Worm (Caenorhabditis elegans) whole organism, mixed stage, embryonic: Measurements from ENCODE around the gene F14E5.8.

ENCODE experiments used
- M03D4.4 ChIP-seq: sonication (generic microtip); optimal IDR thresholded peaks from 2 replicates; lab custom pipeline; 2017; ENCODE audit warnings: mild to moderate bottlenecking, missing genetic modification characterization, missing compliant biosample characterization
- bed-3 ChIP-seq: fragments of 200-800 bp; sonication (Bioruptor generic); optimal IDR thresholded peaks from 3 replicates; lab custom pipeline; 2018; ENCODE audit warnings: mild to moderate bottlenecking, missing genetic modification characterization, moderate library complexity, missing compliant biosample characterization
- blmp-1 ChIP-seq: fragments of 150-350 bp; optimal IDR thresholded peaks from 2 replicates; lab custom pipeline; 2014; ENCODE audit warnings: missing biosample characterization, missing genetic modification characterization
- ceh-39 ChIP-seq: fragments of 150-350 bp; optimal IDR thresholded peaks from 2 replicates; lab custom pipeline; 2014; ENCODE audit warnings: missing biosample characterization, missing genetic modification characterization
- ceh-43 ChIP-seq: fragments of 200-800 bp; sonication (Bioruptor generic); optimal IDR thresholded peaks from 2 replicates; lab custom pipeline; 2018; ENCODE audit warnings: mild to moderate bottlenecking, missing genetic modification characterization, moderate library complexity, missing compliant biosample characterization
- ceh-83 ChIP-seq: fragments of 200-800 bp; sonication (Bioruptor generic); optimal IDR thresholded peaks from 2 replicates; lab custom pipeline; 2018; ENCODE audit warnings: mild to moderate bottlenecking, missing genetic modification characterization, missing compliant biosample characterization
- ces-1 ChIP-seq: fragments of 150-350 bp; optimal IDR thresholded peaks from 2 replicates; lab custom pipeline; 2014; ENCODE audit warnings: missing biosample characterization, missing genetic modification reagents, missing genetic modification characterization
- cnd-1 ChIP-seq: fragments of 200-800 bp; sonication (Bioruptor generic); optimal IDR thresholded peaks from 2 replicates; lab custom pipeline; 2018; ENCODE audit warnings: mild to moderate bottlenecking, missing genetic modification characterization, missing compliant biosample characterization
- drap-1 ChIP-seq: fragments of 200-800 bp; sonication (Bioruptor generic); optimal IDR thresholded peaks from 3 replicates; lab custom pipeline; 2018; ENCODE audit warnings: mild to moderate bottlenecking, missing genetic modification characterization, missing compliant biosample characterization
- elt-1 ChIP-seq: sonication (generic microtip); optimal IDR thresholded peaks from 2 replicates; lab custom pipeline; 2017; ENCODE audit warnings: missing genetic modification characterization, mild to moderate bottlenecking, missing compliant biosample characterization, antibody characterized with exemption, moderate library complexity, borderline replicate concordance; ENCODE audit not compliant: insufficient read depth
- elt-3 ChIP-seq: fragments of 150-350 bp; optimal IDR thresholded peaks from 2 replicates; lab custom pipeline; 2014; ENCODE audit warnings: missing biosample characterization, missing genetic modification characterization
- flh-1 ChIP-seq: fragments of 200-800 bp; sonication (Bioruptor generic); optimal IDR thresholded peaks from 2 replicates; lab custom pipeline; 2018; ENCODE audit warnings: mild to moderate bottlenecking, missing genetic modification characterization, moderate library complexity, missing compliant biosample characterization
- ham-2 ChIP-seq: fragments of 200-800 bp; sonication (Bioruptor generic); optimal IDR thresholded peaks from 2 replicates; lab custom pipeline; 2018; ENCODE audit warnings: mild to moderate bottlenecking, missing genetic modification characterization, missing compliant biosample characterization
- hlh-1 ChIP-seq: fragments of 150-350 bp; optimal IDR thresholded peaks from 2 replicates; lab custom pipeline; 2014; ENCODE audit warnings: missing biosample characterization, missing genetic modification reagents, missing genetic modification characterization
- lin-13 ChIP-seq: fragments of 150-350 bp; optimal IDR thresholded peaks from 2 replicates; lab custom pipeline; 2014; ENCODE audit warnings: missing biosample characterization, missing genetic modification characterization
- lin-32 ChIP-seq: fragments of 200-800 bp; sonication (Bioruptor generic); optimal IDR thresholded peaks from 2 replicates; lab custom pipeline; 2018; ENCODE audit warnings: mild to moderate bottlenecking, missing genetic modification characterization, missing compliant biosample characterization
- lsy-2 ChIP-seq: fragments of 150-350 bp; optimal IDR thresholded peaks from 2 replicates; lab custom pipeline; 2014; ENCODE audit warnings: missing biosample characterization, missing genetic modification characterization
- mab-5 ChIP-seq: fragments of 150-350 bp; optimal IDR thresholded peaks from 2 replicates; lab custom pipeline; 2014; ENCODE audit warnings: missing biosample characterization, missing genetic modification characterization
- mep-1 ChIP-seq: fragments of 150-350 bp; optimal IDR thresholded peaks from 2 replicates; lab custom pipeline; 2017; ENCODE audit warnings: missing biosample characterization, missing genetic modification reagents, missing genetic modification characterization, inconsistent platforms
- mls-2 ChIP-seq: sonication (generic microtip); optimal IDR thresholded peaks from 2 replicates; lab custom pipeline; 2016; ENCODE audit warnings: mild to moderate bottlenecking, missing genetic modification characterization, moderate library complexity, missing compliant biosample characterization
- nhr-12 ChIP-seq: fragments of 150-350 bp; optimal IDR thresholded peaks from 2 replicates; lab custom pipeline; 2014; ENCODE audit warnings: missing biosample characterization, missing genetic modification characterization
- nhr-2 ChIP-seq: fragments of 150-350 bp; optimal IDR thresholded peaks from 2 replicates; lab custom pipeline; 2014; ENCODE audit warnings: missing biosample characterization, missing genetic modification characterization
- nhr-237 ChIP-seq: fragments of 150-350 bp; optimal IDR thresholded peaks from 2 replicates; lab custom pipeline; 2014; ENCODE audit warnings: missing biosample characterization, missing genetic modification characterization
- nhr-28 ChIP-seq: fragments of 150-350 bp; optimal IDR thresholded peaks from 2 replicates; lab custom pipeline; 2014; ENCODE audit warnings: missing biosample characterization, missing genetic modification characterization
- nhr-76 ChIP-seq: sonication (generic microtip); optimal IDR thresholded peaks from 2 replicates; lab custom pipeline; 2017; ENCODE audit warnings: missing biosample characterization, missing genetic modification characterization
- pha-4 ChIP-seq: fragments of 150-350 bp; optimal IDR thresholded peaks from 2 replicates; lab custom pipeline; 2018; ENCODE audit warnings: missing biosample characterization, missing genetic modification reagents, missing genetic modification characterization
- sem-2 ChIP-seq: fragments of 200-800 bp; sonication (Bioruptor generic); optimal IDR thresholded peaks from 2 replicates; lab custom pipeline; 2018; ENCODE audit warnings: mild to moderate bottlenecking, missing genetic modification characterization, missing compliant biosample characterization
- snpc-4 ChIP-seq: fragments of 150-350 bp; optimal IDR thresholded peaks from 2 replicates; lab custom pipeline; 2014; ENCODE audit warnings: missing biosample characterization, missing genetic modification characterization
- sptf-1 ChIP-seq: sonication (generic microtip); optimal IDR thresholded peaks from 2 replicates; lab custom pipeline; 2017; ENCODE audit warnings: mild to moderate bottlenecking, missing genetic modification characterization, moderate library complexity, missing compliant biosample characterization
- unc-39 ChIP-seq: fragments of 150-350 bp; optimal IDR thresholded peaks from 2 replicates; lab custom pipeline; 2014; ENCODE audit warnings: missing biosample characterization, missing genetic modification characterization
- unc-62 ChIP-seq: fragments of 150-350 bp; optimal IDR thresholded peaks from 2 replicates; lab custom pipeline; 2014; ENCODE audit warnings: missing biosample characterization, missing genetic modification reagents, missing genetic modification characterization
- zip-8 ChIP-seq: fragments of 150-350 bp; optimal IDR thresholded peaks from 2 replicates; lab custom pipeline; 2014; ENCODE audit warnings: missing biosample characterization, missing genetic modification characterization
- ztf-11 ChIP-seq: fragments of 150-350 bp; optimal IDR thresholded peaks from 2 replicates; lab custom pipeline; 2014; ENCODE audit warnings: missing biosample characterization, missing genetic modification characterization

F14E5.8 gene

DNA sequence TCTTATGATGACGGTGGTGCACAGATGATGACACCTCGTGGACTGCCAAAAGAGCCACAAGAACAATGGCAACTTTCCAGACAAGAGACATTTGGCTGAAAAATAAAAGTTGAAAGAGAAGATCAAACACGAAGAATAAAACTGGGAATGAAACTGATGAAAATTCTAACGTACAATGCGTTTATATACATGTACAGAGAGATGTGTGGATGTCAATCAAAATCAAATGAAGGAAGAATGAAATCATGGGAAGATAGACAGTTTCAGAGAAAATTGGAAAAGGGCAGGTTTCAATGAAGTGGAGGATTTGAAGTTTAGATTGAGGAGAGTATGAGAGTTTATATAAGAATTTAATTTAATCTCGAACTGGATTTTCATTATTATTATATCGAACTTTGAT, 20.8 kb upstream of the F14E5.8 start, which contains the start of gene dod-23:
Gene dod-23 (minus strand): TSS at position 101 of the 400 bp plus-strand sequence.
- TF ChIP-seq M03D4.4 (tag; lab: Kevin White, UChicago) (no peak), ceh-43 (GFP tag; lab: Kevin White, UChicago) (no peak), cnd-1 (no peak), blmp-1 (no peak), pha-4 (tag; lab: Kevin White, UChicago) (no peak), mab-5 (tag; lab: Kevin White, UChicago) (no peak), lsy-2 (tag; lab: Kevin White, UChicago) (no peak), nhr-237 (no peak), mep-1 (no peak), sem-2 (GFP tag; lab: Kevin White, UChicago) (no peak), nhr-2 (tag; lab: Kevin White, UChicago) (no peak), nhr-28 (tag; lab: Kevin White, UChicago) (no peak), lin-32 (GFP tag; lab: Kevin White, UChicago) (no peak)

DNA sequence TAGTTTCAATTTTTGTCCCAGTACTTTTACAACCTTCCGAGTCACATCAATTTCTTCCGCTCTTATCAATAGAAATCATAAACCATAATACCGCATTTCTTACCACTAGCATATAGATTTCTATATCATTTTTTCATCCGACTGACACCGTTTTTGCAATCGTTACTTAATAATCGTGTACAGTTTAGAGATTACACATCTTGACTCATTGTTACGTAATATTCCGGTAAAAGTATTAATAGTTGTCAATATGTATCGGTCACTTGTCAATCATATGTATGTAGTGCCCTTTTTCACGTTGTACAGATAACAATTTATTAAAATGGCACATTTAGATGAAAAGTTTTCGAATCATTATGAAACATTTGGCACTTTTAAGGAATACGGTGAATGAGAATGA, 19.9 kb upstream of the F14E5.8 start:
- TF ChIP-seq unc-62 (GFP tag; lab: Kevin White, UChicago), result peak; percentile 40
- peak; percentile 70 for TF ChIP-seq zip-8 (tag; lab: Kevin White, UChicago)
- no peak for TF ChIP-seq cnd-1
- TF ChIP-seq, all 35 proteins: peak for 2

DNA sequence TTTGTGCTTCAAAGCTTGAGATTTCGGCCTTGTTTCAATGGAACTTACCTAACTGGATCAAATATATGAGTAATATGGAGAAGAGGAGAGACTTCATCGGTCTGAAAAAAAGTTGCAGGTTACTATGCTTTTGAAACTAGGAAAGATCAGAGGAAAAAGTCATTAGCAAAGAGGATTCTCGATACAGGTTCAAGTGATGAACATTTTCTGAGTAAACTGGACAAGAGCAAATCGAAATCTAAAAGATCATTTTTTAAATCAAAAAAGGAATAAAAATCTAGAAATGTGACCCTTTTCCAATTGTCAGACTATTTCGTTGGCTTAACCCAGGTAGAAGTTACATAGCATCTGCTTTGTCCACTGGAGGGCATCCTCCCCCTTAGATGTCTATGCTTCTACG, 15.2 kb upstream of the F14E5.8 start, which contains the start of gene skpo-1:
Gene skpo-1 (minus strand): TSS at position 101 of the 400 bp plus-strand sequence.
- TF ChIP-seq nhr-237, result no peak
- no peak for TF ChIP-seq drap-1
- TF ChIP-seq ztf-11, result no peak
- TF ChIP-seq ceh-83 (GFP tag; lab: Kevin White, UChicago), result no peak
- no peak for TF ChIP-seq hlh-1
- TF ChIP-seq ham-2, result no peak
- no peak for TF ChIP-seq ceh-39 (tag; lab: Kevin White, UChicago)
- no peak for TF ChIP-seq elt-3 (tag; lab: Kevin White, UChicago)
- no peak for TF ChIP-seq ces-1
- TF ChIP-seq elt-1 (tag; lab: Kevin White, UChicago), result no peak
- no peak for TF ChIP-seq snpc-4 (tag; lab: Kevin White, UChicago)
- TF ChIP-seq ceh-43 (GFP tag; lab: Kevin White, UChicago), result no peak
- no peak for TF ChIP-seq nhr-28 (tag; lab: Kevin White, UChicago)
- TF ChIP-seq mls-2, result no peak
- no peak for TF ChIP-seq sptf-1 (tag; lab: Kevin White, UChicago)
- no peak for TF ChIP-seq nhr-12 (tag; lab: Kevin White, UChicago)
- no peak for TF ChIP-seq unc-39
- no peak for TF ChIP-seq bed-3 (GFP tag; lab: Kevin White, UChicago)
- TF ChIP-seq M03D4.4 (tag; lab: Kevin White, UChicago), result no peak
- TF ChIP-seq blmp-1, result no peak

DNA sequence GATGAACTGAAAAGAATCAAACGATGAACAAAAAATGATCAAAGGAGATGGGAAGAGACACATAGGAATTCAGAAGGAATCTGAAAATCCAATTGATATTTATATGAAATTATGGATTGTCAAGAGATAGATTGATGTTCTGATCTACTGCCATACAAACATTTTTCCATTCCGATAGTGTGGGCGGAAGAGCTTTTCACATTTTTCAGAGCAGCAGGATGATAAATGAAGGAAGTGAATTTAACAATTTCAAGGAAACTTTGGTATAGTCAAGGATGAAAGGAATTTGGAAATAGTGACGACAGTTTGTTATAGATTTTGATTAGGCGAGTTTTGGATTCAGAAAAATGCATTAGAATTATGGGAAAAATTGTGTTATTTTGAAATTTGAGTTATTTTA, 14.6 kb upstream of the F14E5.8 start, which contains the start of gene ubc-24:
Gene ubc-24 (plus strand): TSS at position 301 of the 400 bp plus-strand sequence.
- TF ChIP-seq elt-3 (tag; lab: Kevin White, UChicago) (no peak), drap-1 (no peak), M03D4.4 (tag; lab: Kevin White, UChicago) (no peak), mep-1 (no peak)

DNA sequence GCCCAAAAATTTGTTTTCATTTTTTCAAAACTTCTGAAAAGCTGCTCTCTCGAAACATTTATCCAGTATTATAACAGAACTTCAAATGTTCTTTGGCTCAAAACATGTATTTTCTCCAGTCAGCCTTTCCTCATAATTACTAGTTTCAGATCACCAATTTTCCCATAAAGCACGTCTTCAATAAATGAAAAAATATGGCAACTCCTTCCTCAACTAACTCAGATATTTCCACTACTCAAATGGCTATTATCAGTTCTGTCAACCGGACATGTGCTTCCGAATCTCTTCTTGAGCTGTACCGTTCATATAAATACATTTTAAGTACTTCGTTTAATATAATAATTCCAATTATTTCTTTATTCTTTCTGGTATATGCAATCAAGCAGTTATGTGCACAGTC, 12.4 kb upstream of the F14E5.8 start, which contains the start of gene sra-13:
Gene sra-13 (plus strand): TSS at position 195 of the 400 bp plus-strand sequence.
- TF ChIP-seq zip-8 (tag; lab: Kevin White, UChicago), result no peak
- no peak for TF ChIP-seq lsy-2 (tag; lab: Kevin White, UChicago)
- no peak for TF ChIP-seq ceh-83 (GFP tag; lab: Kevin White, UChicago)
- TF ChIP-seq lin-13 (tag; lab: Kevin White, UChicago), result no peak
- TF ChIP-seq nhr-12 (tag; lab: Kevin White, UChicago), result no peak
- TF ChIP-seq mab-5 (tag; lab: Kevin White, UChicago), result no peak
- TF ChIP-seq nhr-2 (tag; lab: Kevin White, UChicago), result no peak
- TF ChIP-seq ceh-39 (tag; lab: Kevin White, UChicago), result no peak
- no peak for TF ChIP-seq bed-3 (GFP tag; lab: Kevin White, UChicago)
- TF ChIP-seq nhr-76, result no peak
- no peak for TF ChIP-seq elt-1 (tag; lab: Kevin White, UChicago)
- TF ChIP-seq ham-2, result no peak
- no peak for TF ChIP-seq nhr-237
- no peak for TF ChIP-seq unc-62 (GFP tag; lab: Kevin White, UChicago)
- no peak for TF ChIP-seq nhr-28 (tag; lab: Kevin White, UChicago)
- no peak for TF ChIP-seq blmp-1
- TF ChIP-seq flh-1 (GFP tag; lab: Kevin White, UChicago), result no peak
- TF ChIP-seq ztf-11, result no peak
